Worm (Caenorhabditis elegans) whole organism, L2 larva: Measurements from ENCODE around the gene B0272.3.

Experiments
- C34F6.9 ChIP-seq: fragments of 150-350 bp; optimal IDR thresholded peaks from 2 replicates; lab custom pipeline; 2014; ENCODE audit warnings: missing biosample characterization, missing genetic modification characterization
- F13H6.1 ChIP-seq: sonication (generic microtip); optimal IDR thresholded peaks from 2 replicates; lab custom pipeline; 2016; ENCODE audit warnings: missing genetic modification characterization, missing compliant biosample characterization
- R02D3.7 ChIP-seq: fragments of 150-350 bp; optimal IDR thresholded peaks from 2 replicates; lab custom pipeline; 2014; ENCODE audit warnings: missing biosample characterization, missing genetic modification characterization
- Y55F3AM.14 ChIP-seq: fragments of 200-800 bp; sonication (Bioruptor generic); optimal IDR thresholded peaks from 2 replicates; lab custom pipeline; 2018; ENCODE audit warnings: mild to moderate bottlenecking, missing genetic modification characterization, missing compliant biosample characterization
- ama-1 ChIP-seq: fragments of 150-350 bp; optimal IDR thresholded peaks from 2 replicates; lab custom pipeline; 2018; ENCODE audit warnings: inconsistent platforms
- ceh-16 ChIP-seq: fragments of 150-350 bp; optimal IDR thresholded peaks from 2 replicates; lab custom pipeline; 2014; ENCODE audit warnings: missing biosample characterization, missing genetic modification characterization
- ceh-82 ChIP-seq: fragments of 150-350 bp; optimal IDR thresholded peaks from 2 replicates; lab custom pipeline; 2014; ENCODE audit warnings: missing biosample characterization, missing genetic modification characterization
- crh-2 ChIP-seq: sonication (generic microtip); optimal IDR thresholded peaks from 2 replicates; lab custom pipeline; 2017; ENCODE audit warnings: missing biosample characterization, missing genetic modification characterization
- dmd-4 ChIP-seq: sonication (generic microtip); optimal IDR thresholded peaks from 2 replicates; lab custom pipeline; 2017; ENCODE audit warnings: missing biosample characterization, missing genetic modification characterization
- elt-1 ChIP-seq: fragments of 150-350 bp; optimal IDR thresholded peaks from 2 replicates; lab custom pipeline; 2014; ENCODE audit warnings: missing biosample characterization, missing genetic modification characterization
- elt-3 ChIP-seq: sonication (generic microtip); optimal IDR thresholded peaks from 2 replicates; lab custom pipeline; 2017; ENCODE audit warnings: missing biosample characterization, missing genetic modification characterization
- fos-1 ChIP-seq: fragments of 150-350 bp; optimal IDR thresholded peaks from 2 replicates; lab custom pipeline; 2014; ENCODE audit warnings: missing biosample characterization, missing genetic modification characterization
- gmeb-1 ChIP-seq: fragments of 150-350 bp; optimal IDR thresholded peaks from 2 replicates; lab custom pipeline; 2014; ENCODE audit warnings: missing biosample characterization, missing genetic modification characterization
- lin-11 ChIP-seq: fragments of 150-350 bp; sonication (generic microtip); optimal IDR thresholded peaks from 2 replicates; lab custom pipeline; 2014; ENCODE audit warnings: missing biosample characterization, missing genetic modification characterization, inconsistent platforms, mixed read lengths
- lin-13 ChIP-seq: fragments of 150-350 bp; optimal IDR thresholded peaks from 2 replicates; lab custom pipeline; 2014; ENCODE audit warnings: missing biosample characterization, missing genetic modification reagents, missing genetic modification characterization
- lin-39 ChIP-seq: fragments of 150-350 bp; optimal IDR thresholded peaks from 2 replicates; lab custom pipeline; 2014; ENCODE audit warnings: missing biosample characterization, missing genetic modification reagents, missing genetic modification characterization
- lsy-2 ChIP-seq, 2 experiments: fragments of 150-350 bp in 1 of 2; sonication (generic microtip) in 1 of 2; optimal IDR thresholded peaks; 2 replicates each; lab custom pipeline; 2014 to 2017; ENCODE audit warnings: missing biosample characterization in 2 of 2, missing genetic modification characterization in 2 of 2
- nhr-10 ChIP-seq: sonication (generic microtip); optimal IDR thresholded peaks from 2 replicates; lab custom pipeline; 2017; ENCODE audit warnings: missing biosample characterization, missing genetic modification characterization
- nhr-11 ChIP-seq: fragments of 150-350 bp; optimal IDR thresholded peaks from 2 replicates; lab custom pipeline; 2014; ENCODE audit warnings: missing biosample characterization, missing genetic modification characterization
- nhr-12 ChIP-seq: fragments of 150-350 bp; optimal IDR thresholded peaks from 2 replicates; lab custom pipeline; 2014; ENCODE audit warnings: missing biosample characterization, missing genetic modification characterization
- nhr-129 ChIP-seq: fragments of 150-350 bp; optimal IDR thresholded peaks from 2 replicates; lab custom pipeline; 2014; ENCODE audit warnings: missing biosample characterization, missing genetic modification characterization
- nhr-23 ChIP-seq: fragments of 150-350 bp; optimal IDR thresholded peaks from 2 replicates; lab custom pipeline; 2014; ENCODE audit warnings: missing biosample characterization, missing genetic modification reagents, missing genetic modification characterization
- nhr-6 ChIP-seq: fragments of 150-350 bp; optimal IDR thresholded peaks from 2 replicates; lab custom pipeline; 2014; ENCODE audit warnings: missing biosample characterization, missing genetic modification characterization
- nhr-77 ChIP-seq: fragments of 150-350 bp; optimal IDR thresholded peaks from 2 replicates; lab custom pipeline; 2014; ENCODE audit warnings: missing biosample characterization, missing genetic modification characterization
- sem-4 ChIP-seq: fragments of 150-350 bp; optimal IDR thresholded peaks from 2 replicates; lab custom pipeline; 2014; ENCODE audit warnings: missing biosample characterization, missing genetic modification reagents, missing genetic modification characterization
- skn-1 ChIP-seq: sonication (generic microtip); optimal IDR thresholded peaks from 2 replicates; lab custom pipeline; 2017; ENCODE audit warnings: missing biosample characterization, missing genetic modification characterization
- sma-9 ChIP-seq, 2 experiments: fragments of 150-350 bp in 1 of 2; sonication (generic microtip) in 1 of 2; optimal IDR thresholded peaks; 2 replicates each; lab custom pipeline; 2014 to 2016; ENCODE audit warnings: missing genetic modification characterization in 2 of 2, mild to moderate bottlenecking in 1 of 2, missing biosample characterization in 1 of 2, missing compliant biosample characterization in 1 of 2, missing genetic modification reagents in 1 of 2, moderate library complexity in 1 of 2
- unc-39 ChIP-seq: fragments of 150-350 bp; optimal IDR thresholded peaks from 2 replicates; lab custom pipeline; 2014; ENCODE audit warnings: missing biosample characterization, missing genetic modification characterization
- unc-62 ChIP-seq: fragments of 150-350 bp; optimal IDR thresholded peaks from 2 replicates; lab custom pipeline; 2014; ENCODE audit warnings: missing biosample characterization, missing genetic modification reagents, missing genetic modification characterization
- zag-1 ChIP-seq: fragments of 150-350 bp; optimal IDR thresholded peaks from 2 replicates; lab custom pipeline; 2014; ENCODE audit warnings: missing biosample characterization, missing genetic modification characterization
- ztf-1 ChIP-seq: fragments of 200-800 bp; sonication (Bioruptor generic); conservative IDR thresholded peaks from 2 replicates; pipeline ENCODE4 v1.3.6; 2022; ENCODE audit warnings: missing genetic modification characterization, missing compliant biosample characterization
- ztf-11 ChIP-seq: sonication (generic microtip); optimal IDR thresholded peaks from 2 replicates; lab custom pipeline; 2017; ENCODE audit warnings: missing biosample characterization, missing genetic modification characterization
- ztf-4 ChIP-seq: fragments of 150-350 bp; optimal IDR thresholded peaks from 2 replicates; lab custom pipeline; 2014; ENCODE audit warnings: missing biosample characterization, missing genetic modification characterization

Gene B0272.3

DNA sequence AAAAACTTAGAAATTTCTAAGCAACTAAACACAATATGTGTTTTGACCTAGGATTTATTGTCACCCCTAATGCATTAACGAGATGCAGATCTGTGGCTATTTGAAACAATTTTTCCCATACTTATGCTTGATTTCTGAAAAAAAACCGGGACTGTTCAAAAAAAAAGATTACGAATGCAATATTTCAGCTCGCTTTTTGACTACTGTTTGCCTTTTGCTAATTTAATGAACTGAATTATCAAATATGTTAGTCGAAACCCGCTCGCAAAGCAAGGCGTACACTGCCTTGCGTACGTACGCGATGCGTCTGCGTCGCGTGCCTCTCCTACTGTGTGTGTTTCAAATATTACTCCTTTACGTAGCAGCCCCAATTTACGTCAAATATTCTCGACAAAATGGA, 44.2 kb upstream of the B0272.3 start, which contains the start of gene C23F12.4:
C23F12.4 (plus strand) TSS at position 301 of the 400 bp plus-strand sequence.
- no peak for TF ChIP-seq gmeb-1
- TF ChIP-seq elt-1 (tag; lab: Kevin White, UChicago), result no peak

DNA sequence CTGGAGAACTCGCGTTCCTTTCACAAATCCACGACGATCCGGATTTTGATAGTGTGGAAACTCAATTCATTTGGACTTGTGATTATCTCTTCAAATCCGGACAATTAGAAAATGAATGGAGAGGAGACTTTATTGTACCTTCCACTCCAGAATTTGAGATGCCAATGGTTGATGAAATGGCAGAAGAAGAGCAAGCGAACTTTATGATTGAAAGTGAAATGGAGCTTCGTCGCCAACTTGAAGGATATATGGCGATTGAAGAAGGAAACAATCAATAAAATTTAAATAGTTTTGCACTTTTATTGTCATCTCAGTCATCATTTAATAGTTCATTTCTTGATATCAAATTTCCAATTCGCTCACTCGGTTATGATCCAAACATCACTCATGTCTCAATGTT, 42.5 kb upstream of the B0272.3 start:
- TF ChIP-seq lsy-2 (tag; optimal IDR thresholded peaks at IDR 0.05; lab: Kevin White, UChicago) (no peak), nhr-129 (tag; lab: Kevin White, UChicago) (no peak), gmeb-1 (no peak), dmd-4 (tag; lab: Kevin White, UChicago) (no peak), lin-13 (GFP tag; lab: Kevin White, UChicago) (no peak), ama-1 (lab: Kevin White, UChicago) (no peak), lin-39 (tag; lab: Kevin White, UChicago) (no peak), nhr-10 (tag; lab: Kevin White, UChicago) (no peak), unc-62 (GFP tag; lab: Kevin White, UChicago) (no peak), nhr-23 (tag; lab: Kevin White, UChicago) (no peak), crh-2 (tag; lab: Kevin White, UChicago) (no peak), nhr-12 (tag; lab: Kevin White, UChicago) (no peak), unc-39 (tag; lab: Kevin White, UChicago) (no peak), R02D3.7 (tag; lab: Kevin White, UChicago) (no peak), lin-11 (tag; lab: Kevin White, UChicago) (no peak), skn-1 (tag; lab: Kevin White, UChicago) (no peak), nhr-6 (tag; lab: Kevin White, UChicago) (no peak), ceh-16 (tag; lab: Kevin White, UChicago) (no peak)

DNA sequence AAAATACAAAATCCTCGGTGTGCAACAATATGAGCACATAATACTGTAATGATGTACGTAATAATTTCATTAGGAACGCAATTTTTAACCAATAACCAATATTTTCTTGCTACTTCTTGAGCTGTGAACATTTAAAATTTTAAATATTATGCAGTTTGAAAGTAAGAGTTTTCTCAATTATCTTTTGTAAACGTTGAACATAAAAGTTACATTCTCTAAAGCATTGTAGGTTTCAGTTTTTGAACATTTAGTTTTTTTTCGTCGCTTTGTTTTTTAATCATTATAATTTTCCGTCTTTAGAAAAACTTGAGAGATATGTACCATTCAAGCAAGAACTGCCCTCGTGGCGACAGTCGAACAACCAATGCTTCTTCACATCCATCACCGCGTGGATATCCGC, 39.9 kb upstream of the B0272.3 start, which contains the start of gene C23F12.3:
C23F12.3 (plus strand) TSS at position 301 of the 400 bp plus-strand sequence.
- no peak for TF ChIP-seq nhr-129 (tag; lab: Kevin White, UChicago)
- no peak for TF ChIP-seq nhr-77
- no peak for TF ChIP-seq Y55F3AM.14
- TF ChIP-seq skn-1 (tag; lab: Kevin White, UChicago), result no peak
- TF ChIP-seq lin-13 (GFP tag; lab: Kevin White, UChicago), result no peak
- TF ChIP-seq crh-2 (tag; lab: Kevin White, UChicago), result no peak
- no peak for TF ChIP-seq ztf-1 (GFP tag; lab: Robert Waterston, UW)
- no peak for TF ChIP-seq zag-1 (tag; lab: Kevin White, UChicago)
- TF ChIP-seq sma-9 (GFP tag; optimal IDR thresholded peaks at IDR 0.05; lab: Kevin White, UChicago), result no peak
- TF ChIP-seq sma-9 (tag; optimal IDR thresholded peaks at IDR 0.05; lab: Kevin White, UChicago), result no peak
- no peak for TF ChIP-seq ztf-4
- no peak for TF ChIP-seq ceh-82 (tag; lab: Kevin White, UChicago)
- TF ChIP-seq fos-1 (tag; lab: Kevin White, UChicago), result no peak
- TF ChIP-seq lin-11 (tag; lab: Kevin White, UChicago), result no peak
- no peak for TF ChIP-seq nhr-11 (tag; lab: Kevin White, UChicago)
- TF ChIP-seq ceh-16 (tag; lab: Kevin White, UChicago), result no peak
- no peak for TF ChIP-seq nhr-10 (tag; lab: Kevin White, UChicago)
- no peak for TF ChIP-seq nhr-12 (tag; lab: Kevin White, UChicago)
- no peak for TF ChIP-seq unc-39 (tag; lab: Kevin White, UChicago)
- TF ChIP-seq dmd-4 (tag; lab: Kevin White, UChicago), result no peak
- TF ChIP-seq nhr-23 (tag; lab: Kevin White, UChicago), result no peak

DNA sequence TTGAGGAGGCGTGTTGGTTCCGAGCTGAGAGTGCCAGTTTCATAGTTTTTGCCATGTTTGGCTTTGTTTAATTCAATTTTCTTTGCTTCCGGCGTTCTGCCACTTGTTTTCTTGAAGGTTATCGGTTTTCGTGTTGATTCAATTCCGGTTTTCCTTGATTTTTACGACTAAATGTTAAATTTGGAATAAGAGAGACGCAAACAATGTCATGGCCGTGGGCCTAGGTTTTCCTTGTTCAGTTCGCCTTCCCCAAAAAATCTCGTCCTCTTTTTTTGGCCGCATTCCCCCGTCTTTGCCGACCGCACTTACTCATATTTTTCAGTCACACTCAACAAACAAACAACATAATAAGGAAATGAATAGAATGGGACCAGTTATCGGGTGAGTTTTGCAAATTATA, 37.5 kb upstream of the B0272.3 start, which contains the start of gene C23F12.9:
C23F12.9 (plus strand) TSS at position 301 of the 400 bp plus-strand sequence.
- TF ChIP-seq ztf-11 (no peak), ztf-4 (no peak), ceh-16 (tag; lab: Kevin White, UChicago) (no peak), lsy-2 (tag; optimal IDR thresholded peaks at IDR 0.05; lab: Kevin White, UChicago) (no peak), nhr-10 (tag; lab: Kevin White, UChicago) (no peak), R02D3.7 (tag; lab: Kevin White, UChicago) (no peak), sem-4 (tag; lab: Kevin White, UChicago) (no peak), lin-39 (tag; lab: Kevin White, UChicago) (no peak), nhr-11 (tag; lab: Kevin White, UChicago) (no peak), elt-3 (no peak), unc-39 (tag; lab: Kevin White, UChicago) (no peak), nhr-23 (tag; lab: Kevin White, UChicago) (no peak), Y55F3AM.14 (no peak), nhr-77 (no peak), ztf-1 (GFP tag; lab: Robert Waterston, UW) (no peak), C34F6.9 (tag; lab: Kevin White, UChicago) (no peak), nhr-12 (tag; lab: Kevin White, UChicago) (no peak), F13H6.1 (tag; lab: Kevin White, UChicago) (no peak), unc-62 (GFP tag; lab: Kevin White, UChicago) (no peak)
